Fruit fly (Drosophila melanogaster): ENCODE data around the gene CG1116.
A peak's percentile ranks its signal among the peaks of the same experiment; 100 is the strongest.

The CG1116 gene

DNA sequence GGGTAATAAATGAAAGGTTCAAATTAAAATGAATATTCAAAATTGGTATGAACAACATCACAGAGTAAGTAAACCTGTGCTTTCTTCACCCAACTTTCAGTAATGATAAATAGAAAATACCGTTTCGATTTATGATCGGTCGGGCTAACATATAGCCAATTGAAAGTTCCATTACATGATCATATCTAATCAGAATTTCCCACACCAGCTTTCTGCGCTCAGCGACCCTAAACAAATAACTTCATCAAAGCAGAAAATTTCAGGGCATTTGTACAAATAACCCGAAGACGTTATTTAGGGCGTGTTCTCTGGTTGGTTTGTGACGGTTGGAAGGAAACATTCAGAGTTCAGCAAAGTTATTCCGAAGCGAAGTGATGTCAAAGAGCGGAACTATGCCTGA, 15.7 kb upstream of the CG1116 start (continued):
- TF ChIP-seq Awh (GFP tag; IDR thresholded peaks at IDR 0.05) (0 out of 2 replicates have a peak, but pooled peaks have one; percentile 20), caup (GFP tag; optimal IDR thresholded peaks at IDR 0.05; ENCODE audit: severe bottlenecking) (no peak), z (GFP tag; IDR thresholded peaks at IDR 0.05) (no peak), trh (GFP tag; optimal IDR thresholded peaks at IDR 0.05) (no peak), CG2129 (GFP tag; IDR thresholded peaks at IDR 0.05; ENCODE audit: partially characterized antibody) (no peak), CG11723 (GFP tag; optimal IDR thresholded peaks at IDR 0.05) (no peak), chm (GFP tag; IDR thresholded peaks at IDR 0.05) (no peak), CG11560 (tag; IDR thresholded peaks at IDR 0.05) (no peak), CG3847 (GFP tag; IDR thresholded peaks at IDR 0.05) (no peak), ssp (GFP tag; IDR thresholded peaks at IDR 0.05) (no peak), oc (tag; optimal IDR thresholded peaks at IDR 0.05) (no peak), HLHmδ (GFP tag; optimal IDR thresholded peaks at IDR 0.05) (no peak), danr (GFP tag; IDR thresholded peaks at IDR 0.05) (no peak), Eip74EF (GFP tag; optimal IDR thresholded peaks at IDR 0.05) (no peak), CG4820 (GFP tag; optimal IDR thresholded peaks at IDR 0.05) (no peak), ash1 (GFP tag; optimal IDR thresholded peaks at IDR 0.05) (no peak), ftz-f1 (GFP tag; optimal IDR thresholded peaks at IDR 0.05) (no peak), CG7745 (tag; optimal IDR thresholded peaks at IDR 0.05) (peak; percentile 8), CG15073 (GFP tag; optimal IDR thresholded peaks at IDR 0.05) (no peak), fd102C (GFP tag; optimal IDR thresholded peaks at IDR 0.05) (no peak), jumu (GFP tag; optimal IDR thresholded peaks at IDR 0.05) (no peak), chif (GFP tag; optimal IDR thresholded peaks at IDR 0.05) (no peak), NfI (GFP tag; optimal IDR thresholded peaks at IDR 0.05) (no peak), CG18619 (GFP tag; optimal IDR thresholded peaks at IDR 0.05) (no peak), Atf6 (GFP tag; IDR thresholded peaks at IDR 0.05) (no peak), Jarid2 (GFP tag; optimal IDR thresholded peaks at IDR 0.05) (no peak), kni (GFP tag; optimal IDR thresholded peaks at IDR 0.05) (peak; percentile 17), Nf-YB (GFP tag; optimal IDR thresholded peaks at IDR 0.05) (peak; percentile 24), insv (GFP tag; optimal IDR thresholded peaks at IDR 0.05) (peak in 1 of 2 experiments; percentile 6), CG11456 (GFP tag; IDR thresholded peaks at IDR 0.05) (no peak), CG18011 (GFP tag; optimal IDR thresholded peaks at IDR 0.05) (no peak), lov (optimal IDR thresholded peaks at IDR 0.05) (no peak), lov (GFP tag; IDR thresholded peaks at IDR 0.05) (no peak), BEAF-32 (GFP tag; optimal IDR thresholded peaks at IDR 0.05) (no peak), CG8359 (GFP tag; optimal IDR thresholded peaks at IDR 0.05; ENCODE audit: borderline replicate concordance) (no peak), Hr78 (GFP tag; optimal IDR thresholded peaks at IDR 0.05) (peak in 1 of 2 experiments; percentile 51), CG4730 (GFP tag; IDR thresholded peaks at IDR 0.05) (no peak), CG3163 (GFP tag; optimal IDR thresholded peaks at IDR 0.05) (no peak), gt (GFP tag; IDR thresholded peaks at IDR 0.05) (no peak), CG13775 (GFP tag; optimal IDR thresholded peaks at IDR 0.05) (no peak), CG11247 (GFP tag; IDR thresholded peaks at IDR 0.05) (no peak), ase (GFP tag; IDR thresholded peaks at IDR 0.05) (no peak), CG15601 (tag; optimal IDR thresholded peaks at IDR 0.05) (peak; percentile 5), hkb (optimal IDR thresholded peaks at IDR 0.05) (no peak), hkb (GFP tag; IDR thresholded peaks at IDR 0.05) (no peak)
